Fruit fly (Drosophila melanogaster) whole organism: ENCODE measurements around the gene defl.

Experiments
- EcR ChIP-seq, 2 experiments: fragments of >200 bp; optimal IDR thresholded peaks; 2 replicates each; lab custom pipeline; 2017; ENCODE audit warnings: missing biosample characterization in 2 of 2, missing genetic modification characterization in 2 of 2, missing genetic modification reagents in 2 of 2
- pan ChIP-seq: fragments of >200 bp; optimal IDR thresholded peaks from 2 replicates; lab custom pipeline; 2017
- usp ChIP-seq: fragments of >200 bp; optimal IDR thresholded peaks from 2 replicates; lab custom pipeline; 2017; ENCODE audit warnings: missing biosample characterization, missing genetic modification characterization, mixed read lengths

DNA sequence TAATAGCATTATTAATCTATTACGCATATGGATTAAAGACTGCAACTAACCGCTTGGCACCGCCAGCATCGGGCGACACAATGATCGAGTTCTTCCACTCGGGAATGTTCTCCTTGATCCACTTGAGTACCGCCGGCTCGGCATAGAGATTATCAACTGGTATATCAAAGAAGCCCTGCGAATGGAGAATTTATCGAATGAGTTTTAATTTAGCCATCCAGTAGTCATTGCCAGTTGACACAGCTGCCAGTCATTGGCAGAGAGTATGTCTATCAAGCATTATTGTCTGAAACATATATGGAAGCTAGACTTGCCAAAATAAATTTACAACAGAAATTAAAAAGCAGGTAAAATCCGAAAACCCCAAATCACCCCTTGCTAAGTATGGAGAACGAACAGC is 38.4 kb upstream of the defl start, which contains the start of gene CG16719:
- TF ChIP-seq pan (lab: Kevin White, UChicago) (no peak), usp (GFP tag; lab: Kevin White, UChicago) (no peak), EcR (GFP tag; optimal IDR thresholded peaks at IDR 0.05; lab: Kevin White, UChicago) (no peak)
